Fruit fly (Drosophila melanogaster) whole organism, embryonic: ENCODE data around the gene CG5446.

ENCODE experiments used
- CG10654 ChIP-seq: fragments of 200-800 bp; sonication (Bioruptor generic); optimal IDR thresholded peaks from 2 replicates; lab custom pipeline; 2016; ENCODE audit warnings: missing biosample characterization, missing genetic modification characterization
- CG11398 ChIP-seq: fragments of 200-800 bp; sonication (Bioruptor generic); optimal IDR thresholded peaks from 2 replicates; lab custom pipeline; 2016; ENCODE audit warnings: missing biosample characterization, missing genetic modification characterization
- CG11456 ChIP-seq: fragments of 200-800 bp; sonication (Bioruptor generic); IDR thresholded peaks from 3 replicates; pipeline ENCODE4 v1.3.6; 2022; ENCODE audit warnings: missing biosample characterization, missing genetic modification characterization
- CG12104 ChIP-seq: fragments of 200-800 bp; sonication (Bioruptor generic); optimal IDR thresholded peaks from 3 replicates; lab custom pipeline; 2016; ENCODE audit warnings: missing biosample characterization, missing genetic modification characterization
- CG14965 ChIP-seq: fragments of 200-800 bp; sonication (Bioruptor generic); optimal IDR thresholded peaks from 2 replicates; lab custom pipeline; 2016; ENCODE audit warnings: missing biosample characterization, missing genetic modification characterization, borderline replicate concordance
- CG1603 ChIP-seq: fragments of 200-800 bp; sonication (Bioruptor generic); optimal IDR thresholded peaks from 2 replicates; lab custom pipeline; 2019; ENCODE audit warnings: missing biosample characterization, mild to moderate bottlenecking, missing genetic modification characterization, moderate library complexity
- CG16779 ChIP-seq: fragments of 200-800 bp; sonication (Bioruptor generic); IDR thresholded peaks from 2 replicates; pipeline ENCODE4 v1.3.6; 2022; ENCODE audit warnings: missing biosample characterization, missing genetic modification characterization
- CG17328 ChIP-seq: fragments of 200-800 bp; sonication (Bioruptor generic); IDR thresholded peaks from 2 replicates; pipeline ENCODE4 v1.3.6; 2022; ENCODE audit warnings: missing biosample characterization, missing genetic modification characterization
- CG17359 ChIP-seq: fragments of 200-800 bp; sonication (Bioruptor generic); optimal IDR thresholded peaks from 3 replicates; lab custom pipeline; 2018; ENCODE audit warnings: missing biosample characterization, mild to moderate bottlenecking, missing genetic modification characterization, moderate library complexity
- CG17385 ChIP-seq: fragments of 200-800 bp; sonication (Bioruptor generic); optimal IDR thresholded peaks from 3 replicates; lab custom pipeline; 2018; ENCODE audit warnings: missing biosample characterization, mild to moderate bottlenecking, missing genetic modification characterization
- CG18011 ChIP-seq: fragments of 200-800 bp; sonication (Bioruptor generic); optimal IDR thresholded peaks from 2 replicates; lab custom pipeline; 2017; ENCODE audit warnings: missing biosample characterization, missing genetic modification characterization, mild to moderate bottlenecking, moderate library complexity, missing genotype
- CG2678 ChIP-seq: fragments of 200-800 bp; sonication (Bioruptor generic); optimal IDR thresholded peaks from 3 replicates; lab custom pipeline; 2019; ENCODE audit warnings: missing biosample characterization, mild to moderate bottlenecking, missing genetic modification characterization, moderate library complexity
- CG3065 ChIP-seq: fragments of 200-800 bp; sonication (Bioruptor generic); optimal IDR thresholded peaks from 2 replicates; lab custom pipeline; 2016; ENCODE audit warnings: missing biosample characterization, missing genetic modification characterization
- CG31224 ChIP-seq: fragments of 200-800 bp; sonication (Bioruptor generic); IDR thresholded peaks from 2 replicates; pipeline ENCODE4 v1.3.6; 2022; ENCODE audit warnings: missing biosample characterization, missing genetic modification characterization
- CG32767 ChIP-seq: fragments of 200-800 bp; sonication (Bioruptor generic); IDR thresholded peaks from 2 replicates; pipeline ENCODE4 v1.3.6; 2022; ENCODE audit warnings: missing biosample characterization, missing genetic modification characterization
- CG3281 ChIP-seq: fragments of 200-800 bp; sonication (Bioruptor generic); optimal IDR thresholded peaks from 3 replicates; lab custom pipeline; 2017; ENCODE audit warnings: missing biosample characterization, mild to moderate bottlenecking, missing genetic modification characterization
- CG42726 ChIP-seq: fragments of 200-800 bp; sonication (Bioruptor generic); IDR thresholded peaks from 2 replicates; pipeline ENCODE4 v1.3.6; 2022; ENCODE audit warnings: missing biosample characterization, missing genetic modification characterization; ENCODE audit not compliant: partially characterized antibody
- CG7357 ChIP-seq: fragments of 200-800 bp; sonication (Bioruptor generic); IDR thresholded peaks from 3 replicates; pipeline ENCODE4 v1.3.6; 2022; ENCODE audit warnings: missing biosample characterization, missing genetic modification characterization
- Doc3 ChIP-seq: fragments of 200-800 bp; sonication (Bioruptor generic); IDR thresholded peaks from 3 replicates; pipeline ENCODE4 v1.3.6; 2022; ENCODE audit warnings: missing biosample characterization, missing genetic modification characterization; ENCODE audit not compliant: partially characterized antibody
- E2f1 ChIP-seq: fragments of 200-800 bp; sonication (Bioruptor generic); IDR thresholded peaks from 2 replicates; pipeline ENCODE4 v1.3.6; 2022; ENCODE audit warnings: missing biosample characterization, missing genetic modification characterization
- H15 ChIP-seq: fragments of 200-800 bp; sonication (Bioruptor generic); IDR thresholded peaks from 3 replicates; pipeline ENCODE4 v1.3.6; 2022; ENCODE audit warnings: missing biosample characterization, missing genetic modification characterization
- Sin3A ChIP-seq: fragments of >200 bp; optimal IDR thresholded peaks from 2 replicates; lab custom pipeline; 2018
- ab ChIP-seq: fragments of 200-800 bp; sonication (Bioruptor generic); optimal IDR thresholded peaks from 2 replicates; lab custom pipeline; 2016; ENCODE audit warnings: missing biosample characterization, missing genetic modification characterization
- ara ChIP-seq: fragments of 200-800 bp; sonication (Bioruptor generic); IDR thresholded peaks from 2 replicates; pipeline ENCODE4 v1.3.6; 2022; ENCODE audit warnings: missing biosample characterization, missing genetic modification characterization
- bab2 ChIP-seq: fragments of 200-800 bp; sonication (Bioruptor generic); optimal IDR thresholded peaks from 2 replicates; lab custom pipeline; 2016; ENCODE audit warnings: missing biosample characterization, missing genetic modification characterization
- br ChIP-seq: fragments of >200 bp; optimal IDR thresholded peaks from 2 replicates; lab custom pipeline; 2017
- caup ChIP-seq: fragments of 200-800 bp; sonication (Bioruptor generic); optimal IDR thresholded peaks from 3 replicates; lab custom pipeline; 2017; ENCODE audit warnings: missing biosample characterization, mild to moderate bottlenecking, missing genetic modification characterization, moderate library complexity; ENCODE audit not compliant: severe bottlenecking
- chinmo ChIP-seq: fragments of 200-800 bp; sonication (Bioruptor generic); IDR thresholded peaks from 4 replicates; pipeline ENCODE4 v1.3.6; 2022; ENCODE audit warnings: missing biosample characterization, missing genetic modification characterization; ENCODE audit not compliant: partially characterized antibody
- crc ChIP-seq: fragments of 200-800 bp; sonication (Bioruptor generic); optimal IDR thresholded peaks from 2 replicates; lab custom pipeline; 2016; ENCODE audit warnings: missing biosample characterization, missing genetic modification characterization
- dati ChIP-seq: fragments of 200-800 bp; sonication (Bioruptor generic); IDR thresholded peaks from 2 replicates; pipeline ENCODE4 v1.3.6; 2022; ENCODE audit warnings: missing biosample characterization, missing genetic modification characterization
- dimm ChIP-seq: fragments of 200-800 bp; sonication (Bioruptor generic); IDR thresholded peaks from 2 replicates; pipeline ENCODE4 v1.3.6; 2022; ENCODE audit warnings: missing biosample characterization, missing genetic modification characterization
- dpn ChIP-seq, 2 experiments: fragments of 200-800 bp; sonication (Bioruptor generic); optimal IDR thresholded peaks; 3 replicates each; lab custom pipeline; 2016; ENCODE audit warnings: missing biosample characterization in 2 of 2, missing genetic modification characterization in 2 of 2
- ewg ChIP-seq: fragments of 200-800 bp; sonication (Bioruptor generic); optimal IDR thresholded peaks from 3 replicates; lab custom pipeline; 2017; ENCODE audit warnings: mild to moderate bottlenecking, missing biosample characterization, missing genetic modification reagents, missing genetic modification characterization
- fd64A ChIP-seq: fragments of 200-800 bp; sonication (Bioruptor generic); optimal IDR thresholded peaks from 3 replicates; lab custom pipeline; 2018; ENCODE audit warnings: missing biosample characterization, mild to moderate bottlenecking, missing genetic modification characterization
- h ChIP-seq: fragments of >200 bp; optimal IDR thresholded peaks from 2 replicates; lab custom pipeline; 2017
- insv ChIP-seq, 2 experiments: fragments of 200-800 bp; sonication (Bioruptor generic); optimal IDR thresholded peaks; 3 replicates each; lab custom pipeline; 2016 to 2018; ENCODE audit warnings: missing biosample characterization in 2 of 2, missing genetic modification characterization in 2 of 2
- jing ChIP-seq: fragments of 200-800 bp; sonication (Bioruptor generic); optimal IDR thresholded peaks from 2 replicates; lab custom pipeline; 2018; ENCODE audit warnings: missing biosample characterization, mild to moderate bottlenecking, missing genetic modification characterization
- klu ChIP-seq: fragments of 200-800 bp; sonication (Bioruptor generic); IDR thresholded peaks from 2 replicates; pipeline ENCODE4 v1.3.6; 2022; ENCODE audit warnings: missing biosample characterization, missing genetic modification characterization
- lmd ChIP-seq: fragments of 200-800 bp; sonication (Bioruptor generic); IDR thresholded peaks from 2 replicates; pipeline ENCODE4 v1.3.6; 2022; ENCODE audit warnings: missing biosample characterization, missing genetic modification characterization
- pum ChIP-seq: fragments of 200-800 bp; sonication (Bioruptor generic); optimal IDR thresholded peaks from 2 replicates; lab custom pipeline; 2016; ENCODE audit warnings: missing biosample characterization, missing genetic modification characterization
- ro ChIP-seq: fragments of 200-800 bp; sonication (Bioruptor generic); IDR thresholded peaks from 2 replicates; pipeline ENCODE4 v1.3.6; 2022; ENCODE audit warnings: missing biosample characterization, missing genetic modification characterization
- schlank ChIP-seq: fragments of 200-800 bp; sonication (Bioruptor generic); optimal IDR thresholded peaks from 2 replicates; lab custom pipeline; 2018; ENCODE audit warnings: missing biosample characterization, mild to moderate bottlenecking, missing genetic modification characterization
- sens-2 ChIP-seq: fragments of 200-800 bp; sonication (Bioruptor generic); IDR thresholded peaks from 2 replicates; pipeline ENCODE4 v1.3.6; 2022; ENCODE audit warnings: missing biosample characterization, missing genetic modification characterization
- shn ChIP-seq: fragments of 200-800 bp; sonication (Bioruptor generic); optimal IDR thresholded peaks from 3 replicates; lab custom pipeline; 2016; ENCODE audit warnings: missing biosample characterization, missing genetic modification characterization
- sima ChIP-seq: fragments of 200-800 bp; sonication (Bioruptor generic); optimal IDR thresholded peaks from 2 replicates; lab custom pipeline; 2016; ENCODE audit warnings: missing biosample characterization, missing genetic modification characterization
- slbo ChIP-seq: fragments of 200-800 bp; sonication (Bioruptor generic); IDR thresholded peaks from 2 replicates; pipeline ENCODE4 v1.3.6; 2022; ENCODE audit warnings: missing biosample characterization, missing genetic modification characterization
- sug ChIP-seq: fragments of 200-800 bp; optimal IDR thresholded peaks from 2 replicates; lab custom pipeline; 2019; ENCODE audit warnings: missing biosample characterization, mild to moderate bottlenecking, missing genetic modification characterization, moderate library complexity
- tup ChIP-seq: fragments of 200-800 bp; sonication (Bioruptor generic); optimal IDR thresholded peaks from 2 replicates; lab custom pipeline; 2016; ENCODE audit warnings: missing biosample characterization, mild to moderate bottlenecking, missing genetic modification characterization, moderate library complexity
- twi ChIP-seq: fragments of 200-800 bp; optimal IDR thresholded peaks from 2 replicates; lab custom pipeline; 2019; ENCODE audit warnings: missing biosample characterization, mild to moderate bottlenecking, missing genetic modification characterization, moderate library complexity
- vvl ChIP-seq: fragments of 200-800 bp; sonication (Bioruptor generic); IDR thresholded peaks from 2 replicates; pipeline ENCODE4 v1.3.6; 2022; ENCODE audit warnings: missing biosample characterization, missing genetic modification characterization
- wdn ChIP-seq: fragments of 200-800 bp; sonication (Bioruptor generic); IDR thresholded peaks from 2 replicates; pipeline ENCODE4 v1.3.6; 2022; ENCODE audit warnings: missing biosample characterization, missing genetic modification characterization
- zen ChIP-seq: fragments of 200-800 bp; sonication (Bioruptor generic); optimal IDR thresholded peaks from 3 replicates; lab custom pipeline; 2018; ENCODE audit warnings: missing biosample characterization, mild to moderate bottlenecking, missing genetic modification characterization, moderate library complexity

CG5446 gene

DNA sequence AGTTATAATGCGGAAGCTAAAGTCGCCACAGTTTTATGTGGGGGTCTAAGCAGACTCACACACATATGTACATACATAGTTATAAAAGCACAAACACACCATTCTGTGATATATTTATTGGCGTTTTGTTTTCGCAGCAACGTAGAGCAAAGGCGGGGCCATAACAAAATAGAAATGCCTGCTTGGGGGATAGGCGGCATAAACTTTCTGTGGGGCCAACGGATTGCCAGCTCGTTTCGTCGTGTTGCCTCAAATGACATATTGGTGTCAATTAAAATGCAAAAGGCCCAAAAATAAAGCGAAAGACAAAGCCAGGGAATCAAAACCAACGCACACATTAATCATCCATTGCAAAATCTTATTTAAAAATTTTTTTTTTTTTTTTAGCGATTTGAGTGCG lies 41.3 kb upstream of the CG5446 start (continued):
- TF ChIP-seq schlank (tag; lab: Kevin White, UChicago) (no peak), ro (GFP tag; lab: Robert Waterston, UW) (no peak), CG10654 (GFP tag; lab: Kevin White, UChicago) (no peak), sens-2 (GFP tag; lab: Robert Waterston, UW) (no peak), CG14965 (GFP tag; lab: Kevin White, UChicago) (no peak), slbo (GFP tag; lab: Robert Waterston, UW) (0 out of 2 replicates have a peak, but pooled peaks have one; percentile 3), CG18011 (no peak), pum (GFP tag; lab: Kevin White, UChicago) (no peak), sug (tag; lab: Kevin White, UChicago) (peak; percentile 50), lmd (GFP tag; lab: Robert Waterston, UW) (no peak), CG3065 (GFP tag; lab: Kevin White, UChicago) (no peak), CG3281 (GFP tag; lab: Kevin White, UChicago) (peak; percentile 12), tup (GFP tag; lab: Kevin White, UChicago) (no peak), zen (tag; lab: Kevin White, UChicago) (no peak), CG32767 (GFP tag; lab: Robert Waterston, UW) (no peak), CG17328 (no peak), CG17385 (peak; percentile 4), CG2678 (peak; percentile 25), wdn (0 out of 2 replicates have a peak, but pooled peaks have one; percentile 28)

DNA sequence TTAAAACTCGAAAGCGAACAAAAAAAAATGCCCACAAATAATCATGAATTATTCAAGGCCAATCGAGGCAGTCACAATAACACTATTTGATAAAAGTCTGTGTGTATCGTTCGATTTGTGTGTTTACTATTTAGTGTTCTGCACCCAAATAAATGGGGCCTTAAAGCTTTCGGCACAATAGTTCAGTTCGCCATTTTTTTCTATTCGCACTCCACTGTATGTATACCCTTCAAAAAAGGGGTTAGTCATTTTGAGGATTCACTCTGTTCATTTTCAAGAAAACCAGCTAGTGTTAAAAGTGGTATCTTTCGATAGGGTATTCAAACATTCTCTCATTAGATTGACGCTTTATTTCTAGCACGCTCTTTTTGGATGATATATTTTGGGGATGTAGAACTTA lies 40.2 kb upstream of the CG5446 start:
- TF ChIP-seq chinmo, result peak; percentile 67; the same call in 1 of the 4 replicates
- TF ChIP-seq jing (GFP tag; lab: Kevin White, UChicago), result no peak
- no peak for TF ChIP-seq H15 (GFP tag; lab: Robert Waterston, UW)
- peak; percentile 68 for TF ChIP-seq vvl
- no peak for TF ChIP-seq ab (GFP tag; lab: Kevin White, UChicago)
- TF ChIP-seq CG14965 (GFP tag; lab: Kevin White, UChicago), result no peak
- TF ChIP-seq dati (GFP tag; lab: Robert Waterston, UW), result no peak
- peak; percentile 39 to 52 for TF ChIP-seq dpn (GFP tag; optimal IDR thresholded peaks at IDR 0.05; lab: Kevin White, UChicago)
- TF ChIP-seq CG11456 (GFP tag; lab: Robert Waterston, UW), result peak; percentile 82
- TF ChIP-seq CG12104 (GFP tag; lab: Kevin White, UChicago), result peak; percentile 22
- no peak for TF ChIP-seq CG42726
- no peak for TF ChIP-seq Sin3A (lab: Kevin White, UChicago)
- TF ChIP-seq CG7357 (GFP tag; lab: Robert Waterston, UW), result no peak
- no peak for TF ChIP-seq dimm (GFP tag; lab: Robert Waterston, UW)
- no peak for TF ChIP-seq h (lab: Kevin White, UChicago)
- no peak for TF ChIP-seq ewg (GFP tag; lab: Kevin White, UChicago)
- TF ChIP-seq twi (tag; lab: Kevin White, UChicago), result no peak
- TF ChIP-seq E2f1, result 0 out of 2 replicates have a peak, but pooled peaks have one; percentile 44
- TF ChIP-seq CG31224 (GFP tag; lab: Robert Waterston, UW), result peak; percentile 70
- no peak for TF ChIP-seq Doc3 (GFP tag; lab: Robert Waterston, UW)
- TF ChIP-seq caup (GFP tag; lab: Kevin White, UChicago), result peak; percentile 42
- no peak for TF ChIP-seq insv (GFP tag; optimal IDR thresholded peaks at IDR 0.05; lab: Kevin White, UChicago)
- TF ChIP-seq CG11398 (GFP tag; lab: Kevin White, UChicago), result peak; percentile 23
- TF ChIP-seq CG17359 (tag; lab: Kevin White, UChicago), result peak; percentile 28
- TF ChIP-seq CG16779 (GFP tag; lab: Robert Waterston, UW), result peak; percentile 76
- TF ChIP-seq CG1603 (tag; lab: Kevin White, UChicago), result no peak
- peak; percentile 68 for TF ChIP-seq CG3281 (GFP tag; lab: Kevin White, UChicago)
- TF ChIP-seq bab2, result peak; percentile 60
- no peak for TF ChIP-seq sima
- no peak for TF ChIP-seq fd64A
- peak; percentile 58 for TF ChIP-seq shn
- TF ChIP-seq br, result no peak
- TF ChIP-seq crc (GFP tag; lab: Kevin White, UChicago), result peak; percentile 16
- TF ChIP-seq klu, result no peak
- no peak for TF ChIP-seq ara (GFP tag; lab: Robert Waterston, UW)
